Worm (Caenorhabditis elegans) whole organism, L4 larva: ENCODE measurements around the gene sas-7.
A peak's percentile ranks its signal among the peaks of the same experiment; 100 is the strongest.

Experiments used
- D1046.2 ChIP-seq: fragments of 200-800 bp; sonication (Bioruptor generic); IDR thresholded peaks from 2 replicates; pipeline ENCODE4 v1.3.6; 2022; ENCODE audit warnings: missing genetic modification characterization, missing compliant biosample characterization
- F10B5.3 ChIP-seq: sonication (generic microtip); optimal IDR thresholded peaks from 2 replicates; lab custom pipeline; 2016; ENCODE audit warnings: mild to moderate bottlenecking, missing genetic modification characterization, missing compliant biosample characterization
- R02D3.7 ChIP-seq: fragments of 150-350 bp; sonication (generic microtip); optimal IDR thresholded peaks from 3 replicates; lab custom pipeline; 2014; ENCODE audit warnings: missing biosample characterization, missing genetic modification characterization
- Y48G9A.11 ChIP-seq: fragments of 200-800 bp; sonication (Bioruptor generic); IDR thresholded peaks from 2 replicates; pipeline ENCODE4 v1.3.6; 2022; ENCODE audit warnings: missing genetic modification reagents, missing genetic modification characterization, missing compliant biosample characterization
- Y5F2A.4 ChIP-seq: fragments of 200-800 bp; sonication (Bioruptor generic); optimal IDR thresholded peaks from 2 replicates; lab custom pipeline; 2018; ENCODE audit warnings: mild to moderate bottlenecking, missing genetic modification characterization, missing compliant biosample characterization
- ZK546.5 ChIP-seq, 2 experiments: sonication (generic microtip); optimal IDR thresholded peaks; 2 replicates each; lab custom pipeline; 2017; ENCODE audit warnings: missing biosample characterization in 2 of 2, missing genetic modification characterization in 2 of 2
- aha-1 ChIP-seq: fragments of 150-350 bp; peaks from one replicate; lab custom pipeline; 2014; ENCODE audit warnings: missing biosample characterization, missing genetic modification characterization
- ceh-20 ChIP-seq: fragments of 200-800 bp; sonication (Bioruptor generic); IDR thresholded peaks from 2 replicates; pipeline ENCODE4 v1.3.6; 2022; ENCODE audit warnings: missing genetic modification reagents, missing genetic modification characterization, missing compliant biosample characterization
- ceh-28 ChIP-seq: fragments of 150-350 bp; optimal IDR thresholded peaks from 2 replicates; lab custom pipeline; 2014; ENCODE audit warnings: missing biosample characterization, missing genetic modification reagents, missing genetic modification characterization
- ceh-44 ChIP-seq: fragments of 200-800 bp; sonication (Bioruptor generic); IDR thresholded peaks from 2 replicates; pipeline ENCODE4 v1.3.6; 2022; ENCODE audit warnings: missing genetic modification reagents, missing genetic modification characterization, missing compliant biosample characterization
- ceh-82 ChIP-seq: sonication (generic microtip); optimal IDR thresholded peaks from 2 replicates; lab custom pipeline; 2017; ENCODE audit warnings: missing biosample characterization, missing genetic modification characterization
- ctbp-1 ChIP-seq: fragments of 200-800 bp; sonication (Bioruptor generic); IDR thresholded peaks from 2 replicates; pipeline ENCODE4 v1.3.6; 2022; ENCODE audit warnings: missing genetic modification reagents, missing genetic modification characterization, missing compliant biosample characterization
- daf-12 ChIP-seq: fragments of 150-350 bp; optimal IDR thresholded peaks from 2 replicates; lab custom pipeline; 2014; ENCODE audit warnings: missing biosample characterization, missing genetic modification reagents, missing genetic modification characterization
- dmd-6 ChIP-seq: fragments of 200-800 bp; sonication (Bioruptor generic); IDR thresholded peaks from 2 replicates; pipeline ENCODE4 v1.3.6; 2022; ENCODE audit warnings: missing genetic modification reagents, missing genetic modification characterization, missing compliant biosample characterization
- dmd-8 ChIP-seq: fragments of 200-800 bp; sonication (Bioruptor generic); IDR thresholded peaks from 2 replicates; pipeline ENCODE4 v1.3.6; 2022; ENCODE audit warnings: missing genetic modification characterization, missing compliant biosample characterization
- dve-1 ChIP-seq: sonication (generic microtip); optimal IDR thresholded peaks from 2 replicates; lab custom pipeline; 2017; ENCODE audit warnings: antibody characterized with exemption, mild to moderate bottlenecking, missing genetic modification characterization, missing compliant biosample characterization; ENCODE audit not compliant: insufficient read depth
- egl-27 ChIP-seq: sonication (generic microtip); optimal IDR thresholded peaks from 3 replicates; lab custom pipeline; 2017; ENCODE audit warnings: missing biosample characterization, missing genetic modification reagents, missing genetic modification characterization
- egl-43 ChIP-seq: fragments of 200-800 bp; sonication (Bioruptor generic); IDR thresholded peaks from 2 replicates; pipeline ENCODE4 v1.3.6; 2022; ENCODE audit warnings: missing genetic modification reagents, missing genetic modification characterization, missing compliant biosample characterization
- fkh-10 ChIP-seq: fragments of 150-350 bp; optimal IDR thresholded peaks from 2 replicates; lab custom pipeline; 2014; ENCODE audit warnings: missing biosample characterization, missing genetic modification reagents, missing genetic modification characterization
- hlh-11 ChIP-seq: fragments of 200-800 bp; sonication (Bioruptor generic); optimal IDR thresholded peaks from 2 replicates; lab custom pipeline; 2018; ENCODE audit warnings: mild to moderate bottlenecking, missing genetic modification characterization, missing compliant biosample characterization
- hlh-30 ChIP-seq: sonication (generic microtip); optimal IDR thresholded peaks from 2 replicates; lab custom pipeline; 2017; ENCODE audit warnings: antibody characterized with exemption, mild to moderate bottlenecking, missing genetic modification characterization, missing compliant biosample characterization; ENCODE audit not compliant: insufficient read depth
- lim-7 ChIP-seq: fragments of 200-800 bp; sonication (Bioruptor generic); IDR thresholded peaks from 2 replicates; pipeline ENCODE4 v1.3.6; 2022; ENCODE audit warnings: missing genetic modification characterization, missing compliant biosample characterization
- lin-13 ChIP-seq: fragments of 150-350 bp; optimal IDR thresholded peaks from 2 replicates; lab custom pipeline; 2014; ENCODE audit warnings: missing biosample characterization, missing genetic modification reagents, missing genetic modification characterization
- lin-38 ChIP-seq: fragments of 200-800 bp; sonication (Bioruptor generic); IDR thresholded peaks from 2 replicates; pipeline ENCODE4 v1.3.6; 2022; ENCODE audit warnings: missing genetic modification reagents, missing genetic modification characterization, missing compliant biosample characterization
- lin-39 ChIP-seq: fragments of 150-350 bp; optimal IDR thresholded peaks from 2 replicates; lab custom pipeline; 2014; ENCODE audit warnings: missing biosample characterization, missing genetic modification reagents, missing genetic modification characterization
- lir-3 ChIP-seq: sonication (generic microtip); optimal IDR thresholded peaks from 2 replicates; lab custom pipeline; 2016; ENCODE audit warnings: mild to moderate bottlenecking, missing genetic modification characterization, missing compliant biosample characterization
- madf-9 ChIP-seq: fragments of 200-800 bp; sonication (Bioruptor generic); conservative IDR thresholded peaks from 2 replicates; pipeline ENCODE4 v1.3.6; 2022; ENCODE audit warnings: missing genetic modification reagents, missing genetic modification characterization, missing compliant biosample characterization
- mdl-1 ChIP-seq, 2 experiments: fragments of 150-350 bp in 1 of 2; sonication (generic microtip) in 1 of 2; optimal IDR thresholded peaks; 2 replicates each; lab custom pipeline; 2014 to 2017; ENCODE audit warnings: missing biosample characterization in 2 of 2, missing genetic modification characterization in 2 of 2
- nhr-10 ChIP-seq: fragments of 150-350 bp; optimal IDR thresholded peaks from 2 replicates; lab custom pipeline; 2014; ENCODE audit warnings: missing biosample characterization, missing genetic modification characterization
- nhr-11 ChIP-seq: fragments of 150-350 bp; optimal IDR thresholded peaks from 2 replicates; lab custom pipeline; 2014; ENCODE audit warnings: missing biosample characterization, missing genetic modification characterization
- nhr-111 ChIP-seq: fragments of 200-800 bp; sonication (Bioruptor generic); optimal IDR thresholded peaks from 2 replicates; lab custom pipeline; 2018; ENCODE audit warnings: mild to moderate bottlenecking, missing genetic modification characterization, missing compliant biosample characterization
- nhr-28 ChIP-seq: fragments of 150-350 bp; optimal IDR thresholded peaks from 2 replicates; lab custom pipeline; 2014; ENCODE audit warnings: missing biosample characterization, missing genetic modification characterization
- nhr-48 ChIP-seq: sonication (generic microtip); optimal IDR thresholded peaks from 2 replicates; lab custom pipeline; 2016; ENCODE audit warnings: mild to moderate bottlenecking, missing genetic modification characterization, missing compliant biosample characterization
- rbr-2 ChIP-seq: sonication (generic microtip); optimal IDR thresholded peaks from 2 replicates; lab custom pipeline; 2016; ENCODE audit warnings: missing genotype, missing genetic modification characterization, missing compliant biosample characterization
- set-16 ChIP-seq: fragments of 200-800 bp; sonication (Bioruptor generic); IDR thresholded peaks from 2 replicates; pipeline ENCODE4 v1.3.6; 2022; ENCODE audit warnings: missing genetic modification reagents, missing genetic modification characterization, missing compliant biosample characterization
- skn-1 ChIP-seq: fragments of 150-350 bp; optimal IDR thresholded peaks from 2 replicates; lab custom pipeline; 2014; ENCODE audit warnings: missing biosample characterization, missing genetic modification characterization
- snpc-1.2 ChIP-seq: fragments of 200-800 bp; sonication (Bioruptor generic); IDR thresholded peaks from 2 replicates; pipeline ENCODE4 v1.3.6; 2022; ENCODE audit warnings: missing genetic modification reagents, missing genetic modification characterization, missing compliant biosample characterization
- spr-3 ChIP-seq: fragments of 200-800 bp; sonication (Bioruptor generic); optimal IDR thresholded peaks from 2 replicates; lab custom pipeline; 2018; ENCODE audit warnings: mild to moderate bottlenecking, missing genetic modification characterization, missing compliant biosample characterization
- tra-1 ChIP-seq: fragments of 200-800 bp; sonication (Bioruptor generic); IDR thresholded peaks from 2 replicates; pipeline ENCODE4 v1.3.6; 2022; ENCODE audit warnings: missing genetic modification reagents, missing genetic modification characterization, missing compliant biosample characterization
- unc-62 ChIP-seq, 3 experiments: fragments of 150-350 bp in 1 of 3; sonication (generic microtip); optimal IDR thresholded peaks in 2 of 3; peaks in 1 of 3; 1 replicate in 1 of 3; 2 replicates in 2 of 3; lab custom pipeline; 2014 to 2017; ENCODE audit warnings: missing biosample characterization in 3 of 3, missing genetic modification characterization in 3 of 3, missing genetic modification reagents in 3 of 3, missing genotype in 1 of 3
- zip-2 ChIP-seq: fragments of 150-350 bp; optimal IDR thresholded peaks from 2 replicates; lab custom pipeline; 2014; ENCODE audit warnings: missing biosample characterization, missing genetic modification characterization
- ztf-11 ChIP-seq: fragments of 150-350 bp; optimal IDR thresholded peaks from 2 replicates; lab custom pipeline; 2014; ENCODE audit warnings: missing biosample characterization, missing genetic modification characterization

The sas-7 gene

DNA sequence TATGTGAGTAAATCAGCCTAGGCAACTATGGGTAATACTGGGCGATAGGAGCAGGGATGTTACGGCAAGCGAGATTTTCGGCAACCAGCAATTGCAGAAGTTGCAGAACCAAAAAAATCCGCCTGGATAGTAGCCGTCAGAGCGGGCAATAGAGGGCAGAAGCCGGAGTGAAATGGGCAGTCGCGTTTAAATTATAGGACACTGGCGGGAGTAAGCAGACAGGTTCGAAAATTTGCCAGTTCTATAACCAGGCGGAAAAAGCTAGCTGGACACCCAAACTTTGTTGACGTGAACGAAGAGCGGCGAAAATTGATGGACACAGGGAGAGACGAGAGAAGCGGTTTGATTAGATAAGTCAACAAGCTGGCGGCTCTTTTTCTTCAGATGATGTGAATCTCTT lies 39.1 kb downstream of the sas-7 start:
- TF ChIP-seq ZK546.5 (tag; optimal IDR thresholded peaks at IDR 0.05; lab: Kevin White, UChicago) (no peak), aha-1 (tag; lab: Kevin White, UChicago) (peak; percentile 93), ctbp-1 (GFP tag; lab: Robert Waterston, UW) (no peak)

- TF ChIP-seq snpc-1.2 (GFP tag; lab: Robert Waterston, UW) (no peak), ceh-20 (GFP tag; lab: Robert Waterston, UW) (no peak), lim-7 (GFP tag; lab: Robert Waterston, UW) (no peak)
Measured at ce11 chrIII:10361456-10361855, 40.6 kb downstream of the sas-7 start.

ce11 chrIII:10362920-10363319 lies 42.1 kb downstream of the sas-7 start:
- no peak for TF ChIP-seq nhr-111 (GFP tag; lab: Kevin White, UChicago)

DNA sequence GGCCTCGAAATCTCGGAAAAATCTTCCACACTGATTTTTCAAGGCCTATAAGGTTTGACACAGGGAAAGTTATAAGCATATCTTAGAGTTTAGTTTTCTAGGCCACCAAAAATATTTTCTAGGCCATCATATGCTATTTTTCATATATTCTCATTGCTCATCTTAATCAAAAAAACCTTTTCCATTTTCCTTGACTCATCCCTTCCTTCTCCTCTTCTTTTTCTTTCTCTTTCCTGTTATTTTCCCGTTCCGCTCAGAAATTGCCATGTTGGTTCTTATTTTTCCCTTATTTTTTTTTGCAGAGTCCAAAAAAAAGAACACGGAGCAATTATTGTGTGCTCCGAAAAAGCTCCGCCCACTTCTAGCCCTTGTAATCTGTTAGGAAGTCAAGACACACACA lies 43.8 kb downstream of the sas-7 start, which contains the start of gene tbc-8:
Gene tbc-8 (plus strand): TSS at position 301 of the 400 bp plus-strand sequence.
- TF ChIP-seq skn-1 (tag; lab: Kevin White, UChicago) (no peak), aha-1 (tag; lab: Kevin White, UChicago) (peak; percentile 48)

DNA sequence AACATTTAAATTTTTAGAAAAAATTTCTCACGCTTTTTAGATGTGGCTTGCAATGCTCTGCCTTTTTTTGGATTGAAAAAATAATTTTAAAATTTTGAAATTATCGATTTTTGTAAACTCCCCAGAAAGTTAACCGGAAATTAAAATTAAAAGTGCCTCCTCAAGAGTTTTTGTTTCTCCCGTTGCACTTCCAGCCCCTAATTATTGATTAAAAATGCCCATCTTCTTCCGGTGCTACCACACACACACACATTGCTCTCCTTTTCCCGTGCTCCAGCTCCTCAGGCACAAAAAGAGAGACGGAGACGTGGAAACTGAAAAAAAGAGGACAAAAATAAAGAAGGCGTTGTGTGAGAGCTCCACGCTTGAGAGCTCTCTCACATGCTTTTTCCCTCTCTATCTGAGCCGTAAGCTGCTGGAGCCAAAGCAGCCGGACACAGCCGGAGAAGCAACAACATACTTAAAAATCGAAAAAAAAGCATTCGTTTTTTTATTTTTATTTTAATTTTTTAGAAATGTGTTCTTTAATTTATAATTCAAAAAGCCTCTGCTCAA lies 46.6 kb downstream of the sas-7 start:
- TF ChIP-seq lin-39 (no peak), ZK546.5 (tag; optimal IDR thresholded peaks at IDR 0.05; lab: Kevin White, UChicago) (no peak), spr-3 (no peak), nhr-11 (no peak), zip-2 (no peak), rbr-2 (peak; percentile 15), lir-3 (no peak), nhr-48 (tag; lab: Kevin White, UChicago) (no peak), dve-1 (no peak), ceh-82 (tag; lab: Kevin White, UChicago) (no peak), daf-12 (tag; lab: Kevin White, UChicago) (no peak), fkh-10 (GFP tag; lab: Kevin White, UChicago) (peak; percentile 33), tra-1 (GFP tag; lab: Robert Waterston, UW) (no peak), hlh-11 (tag; lab: Kevin White, UChicago) (no peak), ceh-28 (tag; lab: Kevin White, UChicago) (peak; percentile 57), dmd-6 (GFP tag; lab: Robert Waterston, UW) (no peak), lin-13 (no peak), egl-27 (tag; lab: Kevin White, UChicago) (no peak), madf-9 (no peak), dmd-8 (GFP tag; lab: Robert Waterston, UW) (no peak), nhr-28 (no peak), D1046.2 (GFP tag; lab: Robert Waterston, UW) (no peak), aha-1 (tag; lab: Kevin White, UChicago) (peak; percentile 78), R02D3.7 (tag; lab: Kevin White, UChicago) (no peak), nhr-10 (tag; lab: Kevin White, UChicago) (no peak), Y5F2A.4 (GFP tag; lab: Kevin White, UChicago) (no peak), F10B5.3 (no peak), egl-43 (no peak), lin-38 (GFP tag; lab: Robert Waterston, UW) (no peak), Y48G9A.11 (no peak), nhr-111 (GFP tag; lab: Kevin White, UChicago) (no peak), unc-62 (GFP tag; optimal IDR thresholded peaks at IDR 0.05 in 1 of 2; lab: Kevin White, UChicago) (peak in 1 of 2 experiments; percentile 62), unc-62 (tag; optimal IDR thresholded peaks at IDR 0.05; lab: Kevin White, UChicago) (no peak), set-16 (GFP tag; lab: Robert Waterston, UW) (peak; percentile 24; the same call in 1 of the 2 replicates), mdl-1 (tag; optimal IDR thresholded peaks at IDR 0.05; lab: Kevin White, UChicago) (peak in 1 of 2 experiments; percentile 21), ceh-44 (GFP tag; lab: Robert Waterston, UW) (no peak), hlh-30 (tag; lab: Kevin White, UChicago) (peak; percentile 38), ztf-11 (tag; lab: Kevin White, UChicago) (no peak)
